Worm (Caenorhabditis elegans) whole organism, late embryonic: ENCODE data around the gene srx-67.

Source experiments
- C38D4.7 ChIP-seq: fragments of 200-800 bp; sonication (Bioruptor generic); optimal IDR thresholded peaks from 2 replicates; lab custom pipeline; 2018; ENCODE audit warnings: mild to moderate bottlenecking, missing genetic modification characterization, moderate library complexity, missing compliant biosample characterization
- T23F11.4 ChIP-seq: fragments of 200-800 bp; sonication (Bioruptor generic); optimal IDR thresholded peaks from 2 replicates; lab custom pipeline; 2018; ENCODE audit warnings: mild to moderate bottlenecking, missing genetic modification characterization, missing compliant biosample characterization
- fkh-10 ChIP-seq: fragments of 150-350 bp; optimal IDR thresholded peaks from 2 replicates; lab custom pipeline; 2014; ENCODE audit warnings: missing biosample characterization, missing genetic modification reagents, missing genetic modification characterization
- rnt-1 ChIP-seq: sonication (generic microtip); optimal IDR thresholded peaks from 2 replicates; lab custom pipeline; 2016; ENCODE audit warnings: missing genetic modification characterization, missing compliant biosample characterization
- tbx-2 ChIP-seq: sonication (generic microtip); optimal IDR thresholded peaks from 2 replicates; lab custom pipeline; 2016; ENCODE audit warnings: missing genetic modification characterization, missing compliant biosample characterization
- tbx-7 ChIP-seq: sonication (generic microtip); optimal IDR thresholded peaks from 2 replicates; lab custom pipeline; 2016; ENCODE audit warnings: missing genotype, missing genetic modification characterization, missing compliant biosample characterization

DNA sequence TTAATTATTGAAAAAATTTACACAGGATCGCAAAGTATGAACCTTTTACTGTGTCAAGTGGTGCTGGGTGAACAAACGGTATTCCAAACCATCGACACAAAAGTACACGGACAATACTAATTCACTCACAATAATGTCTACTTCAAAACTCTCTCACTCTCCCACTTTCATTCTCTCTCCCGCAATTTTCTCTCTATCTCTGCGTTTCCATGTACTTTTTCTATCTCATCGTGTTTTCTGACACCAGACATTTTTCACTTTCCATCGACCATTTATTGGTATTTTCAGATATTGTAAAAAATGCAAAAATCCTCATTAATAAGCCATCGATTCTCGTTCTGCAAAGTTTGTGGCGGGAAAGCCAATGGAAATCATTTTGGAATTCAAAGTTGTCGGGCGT, 10.7 kb upstream of the srx-67 start, which contains the start of gene nhr-156:
- TF ChIP-seq C38D4.7 (GFP tag; lab: Kevin White, UChicago) (no peak), tbx-7 (tag; lab: Kevin White, UChicago) (no peak), T23F11.4 (no peak), tbx-2 (tag; lab: Kevin White, UChicago) (no peak), fkh-10 (no peak), rnt-1 (no peak)
